Fruit fly (Drosophila melanogaster): ENCODE measurements around the gene Eig71Ee.

Eig71Ee gene

dm6 chr3L:15672800-15673199, 17.0 kb upstream of the Eig71Ee start (continued):
- TF ChIP-seq Abd-B (GFP tag; optimal IDR thresholded peaks at IDR 0.05) (no peak), CG13894 (tag; optimal IDR thresholded peaks at IDR 0.05) (no peak), vnd (GFP tag; IDR thresholded peaks at IDR 0.05; ENCODE audit: partially characterized antibody) (no peak), insv (GFP tag; optimal IDR thresholded peaks at IDR 0.05) (no peak), NC2β (GFP tag; optimal IDR thresholded peaks at IDR 0.05) (no peak), Med (GFP tag) (peak; percentile 77), otp (GFP tag; IDR thresholded peaks at IDR 0.05) (0 out of 3 replicates have a peak, but pooled peaks have one; percentile 15), toy (GFP tag; IDR thresholded peaks at IDR 0.05) (no peak), Bteb2 (GFP tag; optimal IDR thresholded peaks at IDR 0.05) (no peak), da (GFP tag; optimal IDR thresholded peaks at IDR 0.05) (no peak), seq (GFP tag; IDR thresholded peaks at IDR 0.05) (no peak), Lim3 (GFP tag; IDR thresholded peaks at IDR 0.05) (no peak), maf-S (GFP tag; optimal IDR thresholded peaks at IDR 0.05) (no peak), CG18262 (tag; optimal IDR thresholded peaks at IDR 0.05) (peak; percentile 60), Ada2b (GFP tag; IDR thresholded peaks at IDR 0.05) (no peak), CG6689 (GFP tag; IDR thresholded peaks at IDR 0.05) (no peak), Xrp1 (GFP tag; IDR thresholded peaks at IDR 0.05) (peak; percentile 62; the same call in 1 of the 2 replicates), luna (GFP tag; optimal IDR thresholded peaks at IDR 0.05) (no peak), dpn (GFP tag; optimal IDR thresholded peaks at IDR 0.05) (peak in 1 of 2 experiments; percentile 20), CG8924 (tag; optimal IDR thresholded peaks at IDR 0.05) (peak; percentile 31), Sry-δ (GFP tag; optimal IDR thresholded peaks at IDR 0.05) (no peak), Dip3 (GFP tag; optimal IDR thresholded peaks at IDR 0.05) (no peak), CG9817 (tag; optimal IDR thresholded peaks at IDR 0.05) (no peak), Sry-β (GFP tag; optimal IDR thresholded peaks at IDR 0.05) (no peak), Asciz (GFP tag; optimal IDR thresholded peaks at IDR 0.05) (peak; percentile 30), CG17359 (tag; optimal IDR thresholded peaks at IDR 0.05) (peak; percentile 11), Chrac-16 (GFP tag; optimal IDR thresholded peaks at IDR 0.05) (peak; percentile 30), CG7556 (GFP tag; optimal IDR thresholded peaks at IDR 0.05) (peak; percentile 8), Awh (GFP tag; IDR thresholded peaks at IDR 0.05) (no peak), Dref (GFP tag; IDR thresholded peaks at IDR 0.05) (no peak), sens-2 (GFP tag; IDR thresholded peaks at IDR 0.05) (no peak), wor (GFP tag; IDR thresholded peaks at IDR 0.05) (no peak), CG7839 (tag; optimal IDR thresholded peaks at IDR 0.05) (peak; percentile 29), CG43689 (GFP tag; IDR thresholded peaks at IDR 0.05) (no peak), CG12104 (GFP tag; optimal IDR thresholded peaks at IDR 0.05) (peak; percentile 5), Side (GFP tag; optimal IDR thresholded peaks at IDR 0.05) (no peak), tin (GFP tag; optimal IDR thresholded peaks at IDR 0.05) (peak; percentile 22), CG4424 (GFP tag; optimal IDR thresholded peaks at IDR 0.05) (peak; percentile 43), Atf6 (GFP tag; IDR thresholded peaks at IDR 0.05) (no peak), CG13296 (GFP tag; optimal IDR thresholded peaks at IDR 0.05) (no peak), CG13424 (tag; optimal IDR thresholded peaks at IDR 0.05) (peak; percentile 29), Poxn (GFP tag; IDR thresholded peaks at IDR 0.05) (no peak), dan (GFP tag; IDR thresholded peaks at IDR 0.05) (no peak), ttk (GFP tag; IDR thresholded peaks at IDR 0.05) (no peak), pfk (GFP tag; optimal IDR thresholded peaks at IDR 0.05) (no peak), ash1 (GFP tag; optimal IDR thresholded peaks at IDR 0.05) (no peak), Dbx (GFP tag; IDR thresholded peaks at IDR 0.05) (no peak), nmo (GFP tag; optimal IDR thresholded peaks at IDR 0.05) (peak; percentile 59), dmrt99B (tag; optimal IDR thresholded peaks at IDR 0.05) (peak; percentile 23), prd (optimal IDR thresholded peaks at IDR 0.05) (no peak), prd (GFP tag; IDR thresholded peaks at IDR 0.05) (peak; percentile 45; the same call in 2 of the 3 replicates), CG10147 (GFP tag; optimal IDR thresholded peaks at IDR 0.05) (no peak)
